Worm (Caenorhabditis elegans) whole organism, L4 larva: ENCODE data around the gene zipt-2.2.
"Not testable (repeated sequence)": the region's sequence is repeated elsewhere in the genome, so short reads cannot be mapped to it uniquely, and the experiment has no call there.

ENCODE experiments used
- D1046.2 ChIP-seq: fragments of 200-800 bp; sonication (Bioruptor generic); IDR thresholded peaks from 2 replicates; pipeline ENCODE4 v1.3.6; 2022; ENCODE audit warnings: missing genetic modification characterization, missing compliant biosample characterization
- T26A8.4 ChIP-seq: fragments of 200-800 bp; sonication (Bioruptor generic); IDR thresholded peaks from 2 replicates; pipeline ENCODE4 v1.3.6; 2022; ENCODE audit warnings: missing genetic modification characterization, missing compliant biosample characterization
- Y48G9A.11 ChIP-seq: fragments of 200-800 bp; sonication (Bioruptor generic); IDR thresholded peaks from 2 replicates; pipeline ENCODE4 v1.3.6; 2022; ENCODE audit warnings: missing genetic modification reagents, missing genetic modification characterization, missing compliant biosample characterization
- ZK337.2 ChIP-seq: fragments of 200-800 bp; sonication (Bioruptor generic); IDR thresholded peaks from 2 replicates; pipeline ENCODE4 v1.3.6; 2022; ENCODE audit warnings: missing genetic modification reagents, missing genetic modification characterization, missing compliant biosample characterization
- arid-1 ChIP-seq: fragments of 200-800 bp; sonication (Bioruptor generic); conservative IDR thresholded peaks from 2 replicates; pipeline ENCODE4 v1.3.6; 2022; ENCODE audit warnings: missing genetic modification reagents, missing genetic modification characterization, missing compliant biosample characterization
- ceh-20 ChIP-seq: fragments of 200-800 bp; sonication (Bioruptor generic); IDR thresholded peaks from 2 replicates; pipeline ENCODE4 v1.3.6; 2022; ENCODE audit warnings: missing genetic modification reagents, missing genetic modification characterization, missing compliant biosample characterization
- ceh-28 ChIP-seq: fragments of 150-350 bp; optimal IDR thresholded peaks from 2 replicates; lab custom pipeline; 2014; ENCODE audit warnings: missing biosample characterization, missing genetic modification reagents, missing genetic modification characterization
- ctbp-1 ChIP-seq: fragments of 200-800 bp; sonication (Bioruptor generic); IDR thresholded peaks from 2 replicates; pipeline ENCODE4 v1.3.6; 2022; ENCODE audit warnings: missing genetic modification reagents, missing genetic modification characterization, missing compliant biosample characterization
- daf-8 ChIP-seq: fragments of 200-800 bp; sonication (Bioruptor generic); IDR thresholded peaks from 2 replicates; pipeline ENCODE4 v1.3.6; 2022; ENCODE audit warnings: missing genetic modification characterization, missing compliant biosample characterization
- dmd-6 ChIP-seq: fragments of 200-800 bp; sonication (Bioruptor generic); IDR thresholded peaks from 2 replicates; pipeline ENCODE4 v1.3.6; 2022; ENCODE audit warnings: missing genetic modification reagents, missing genetic modification characterization, missing compliant biosample characterization
- dmd-8 ChIP-seq: fragments of 200-800 bp; sonication (Bioruptor generic); IDR thresholded peaks from 2 replicates; pipeline ENCODE4 v1.3.6; 2022; ENCODE audit warnings: missing genetic modification characterization, missing compliant biosample characterization
- dmd-9 ChIP-seq: fragments of 200-800 bp; sonication (Bioruptor generic); IDR thresholded peaks from 2 replicates; pipeline ENCODE4 v1.3.6; 2022; ENCODE audit warnings: missing genetic modification reagents, missing genetic modification characterization, missing compliant biosample characterization
- dpl-1 ChIP-seq: fragments of 150-350 bp; optimal IDR thresholded peaks from 2 replicates; lab custom pipeline; 2014; ENCODE audit warnings: missing biosample characterization, missing genetic modification reagents, missing genetic modification characterization
- egl-43 ChIP-seq: fragments of 200-800 bp; sonication (Bioruptor generic); IDR thresholded peaks from 2 replicates; pipeline ENCODE4 v1.3.6; 2022; ENCODE audit warnings: missing genetic modification reagents, missing genetic modification characterization, missing compliant biosample characterization
- hlh-11 ChIP-seq: fragments of 200-800 bp; sonication (Bioruptor generic); optimal IDR thresholded peaks from 2 replicates; lab custom pipeline; 2018; ENCODE audit warnings: mild to moderate bottlenecking, missing genetic modification characterization, missing compliant biosample characterization
- hmg-1.1 ChIP-seq: fragments of 200-800 bp; sonication (Bioruptor generic); IDR thresholded peaks from 2 replicates; pipeline ENCODE4 v1.3.6; 2022; ENCODE audit warnings: missing genetic modification reagents, missing genetic modification characterization, missing compliant biosample characterization
- jun-1 ChIP-seq: fragments of 150-350 bp; optimal IDR thresholded peaks from 2 replicates; lab custom pipeline; 2014; ENCODE audit warnings: missing biosample characterization, missing genetic modification reagents, missing genetic modification characterization
- lin-1 ChIP-seq: fragments of 200-800 bp; sonication (Bioruptor generic); IDR thresholded peaks from 2 replicates; pipeline ENCODE4 v1.3.6; 2022; ENCODE audit warnings: missing genetic modification reagents, missing genetic modification characterization, missing compliant biosample characterization
- lin-29 ChIP-seq: fragments of 200-800 bp; sonication (Bioruptor generic); IDR thresholded peaks from 2 replicates; pipeline ENCODE4 v1.3.6; 2022; ENCODE audit warnings: missing genetic modification reagents, missing genetic modification characterization, missing compliant biosample characterization
- lin-38 ChIP-seq: fragments of 200-800 bp; sonication (Bioruptor generic); IDR thresholded peaks from 2 replicates; pipeline ENCODE4 v1.3.6; 2022; ENCODE audit warnings: missing genetic modification reagents, missing genetic modification characterization, missing compliant biosample characterization
- lin-39 ChIP-seq: fragments of 150-350 bp; optimal IDR thresholded peaks from 2 replicates; lab custom pipeline; 2014; ENCODE audit warnings: missing biosample characterization, missing genetic modification reagents, missing genetic modification characterization
- lsy-2 ChIP-seq, 2 experiments: fragments of 150-350 bp in 1 of 2; sonication (generic microtip) in 1 of 2; optimal IDR thresholded peaks; 2 replicates each; lab custom pipeline; 2014 to 2017; ENCODE audit warnings: missing biosample characterization in 2 of 2, missing genetic modification characterization in 2 of 2
- madf-5 ChIP-seq, 2 experiments: fragments of 200-800 bp; sonication (Bioruptor generic); IDR thresholded peaks; 2 replicates each; pipeline ENCODE4 v1.3.6; 2022; ENCODE audit warnings: missing compliant biosample characterization in 2 of 2, missing genetic modification characterization in 2 of 2
- madf-9 ChIP-seq: fragments of 200-800 bp; sonication (Bioruptor generic); conservative IDR thresholded peaks from 2 replicates; pipeline ENCODE4 v1.3.6; 2022; ENCODE audit warnings: missing genetic modification reagents, missing genetic modification characterization, missing compliant biosample characterization
- mdt-29 ChIP-seq: fragments of 200-800 bp; sonication (Bioruptor generic); IDR thresholded peaks from 2 replicates; pipeline ENCODE4 v1.3.6; 2022; ENCODE audit warnings: missing genetic modification reagents, missing genetic modification characterization, missing compliant biosample characterization
- mep-1 ChIP-seq: fragments of 150-350 bp; sonication (generic microtip); optimal IDR thresholded peaks from 3 replicates; lab custom pipeline; 2014; ENCODE audit warnings: missing biosample characterization, missing genetic modification characterization
- mes-2 ChIP-seq: sonication (generic microtip); optimal IDR thresholded peaks from 2 replicates; lab custom pipeline; 2016; ENCODE audit warnings: missing genotype, mild to moderate bottlenecking, missing genetic modification characterization, missing compliant biosample characterization; ENCODE audit not compliant: poor library complexity, severe bottlenecking
- mxl-2 ChIP-seq: fragments of 200-800 bp; sonication (Bioruptor generic); conservative IDR thresholded peaks from 2 replicates; pipeline ENCODE4 v1.3.6; 2022; ENCODE audit warnings: missing genetic modification reagents, missing genetic modification characterization, missing compliant biosample characterization
- nhr-10 ChIP-seq: fragments of 150-350 bp; optimal IDR thresholded peaks from 2 replicates; lab custom pipeline; 2014; ENCODE audit warnings: missing biosample characterization, missing genetic modification characterization
- nhr-102 ChIP-seq: sonication (generic microtip); optimal IDR thresholded peaks from 2 replicates; lab custom pipeline; 2016; ENCODE audit warnings: mild to moderate bottlenecking, missing genetic modification characterization, moderate library complexity, missing compliant biosample characterization
- nhr-41 ChIP-seq: fragments of 200-800 bp; sonication (Bioruptor generic); IDR thresholded peaks from 2 replicates; pipeline ENCODE4 v1.3.6; 2022; ENCODE audit warnings: missing genetic modification reagents, missing genetic modification characterization, missing compliant biosample characterization
- nhr-42 ChIP-seq: fragments of 200-800 bp; sonication (Bioruptor generic); IDR thresholded peaks from 2 replicates; pipeline ENCODE4 v1.3.6; 2022; ENCODE audit warnings: missing genetic modification characterization, missing compliant biosample characterization
- nhr-6 ChIP-seq: fragments of 150-350 bp; optimal IDR thresholded peaks from 2 replicates; lab custom pipeline; 2014; ENCODE audit warnings: missing biosample characterization, missing genetic modification characterization
- pha-4 ChIP-seq, 2 experiments: fragments of 150-350 bp in 1 of 2; fragments of 200-800 bp in 1 of 2; sonication (Bioruptor generic) in 1 of 2; IDR thresholded peaks in 1 of 2; optimal IDR thresholded peaks in 1 of 2; 2 replicates each; pipeline versions ENCODE4 v1.3.6 to Lab custom; 2014 to 2022; ENCODE audit warnings: missing genetic modification characterization in 2 of 2, missing genetic modification reagents in 2 of 2, missing biosample characterization in 1 of 2, missing compliant biosample characterization in 1 of 2
- php-3 ChIP-seq: fragments of 200-800 bp; sonication (Bioruptor generic); IDR thresholded peaks from 2 replicates; pipeline ENCODE4 v1.3.6; 2022; ENCODE audit warnings: missing genetic modification reagents, missing genetic modification characterization, missing compliant biosample characterization
- pqm-1 ChIP-seq: sonication (generic microtip); optimal IDR thresholded peaks from 2 replicates; lab custom pipeline; 2017; ENCODE audit warnings: missing biosample characterization, missing genetic modification characterization
- rbr-2 ChIP-seq: sonication (generic microtip); optimal IDR thresholded peaks from 2 replicates; lab custom pipeline; 2016; ENCODE audit warnings: missing genotype, missing genetic modification characterization, missing compliant biosample characterization
- saeg-2 ChIP-seq: fragments of 200-800 bp; sonication (Bioruptor generic); IDR thresholded peaks from 2 replicates; pipeline ENCODE4 v1.3.6; 2022; ENCODE audit warnings: missing genetic modification reagents, missing genetic modification characterization, missing compliant biosample characterization
- set-16 ChIP-seq: fragments of 200-800 bp; sonication (Bioruptor generic); IDR thresholded peaks from 2 replicates; pipeline ENCODE4 v1.3.6; 2022; ENCODE audit warnings: missing genetic modification reagents, missing genetic modification characterization, missing compliant biosample characterization
- snpc-4 ChIP-seq: fragments of 150-350 bp; optimal IDR thresholded peaks from 2 replicates; lab custom pipeline; 2014; ENCODE audit warnings: missing biosample characterization, missing genetic modification characterization
- tra-1 ChIP-seq: fragments of 200-800 bp; sonication (Bioruptor generic); IDR thresholded peaks from 2 replicates; pipeline ENCODE4 v1.3.6; 2022; ENCODE audit warnings: missing genetic modification reagents, missing genetic modification characterization, missing compliant biosample characterization
- vab-7 ChIP-seq: fragments of 200-800 bp; sonication (Bioruptor generic); IDR thresholded peaks from 2 replicates; pipeline ENCODE4 v1.3.6; 2022; ENCODE audit warnings: missing genetic modification reagents, missing genetic modification characterization, missing compliant biosample characterization
- zfp-3 ChIP-seq: fragments of 200-800 bp; sonication (Bioruptor generic); conservative IDR thresholded peaks from 2 replicates; pipeline ENCODE4 v1.3.6; 2022; ENCODE audit warnings: missing genetic modification reagents, missing genetic modification characterization, missing compliant biosample characterization

zipt-2.2 gene

DNA sequence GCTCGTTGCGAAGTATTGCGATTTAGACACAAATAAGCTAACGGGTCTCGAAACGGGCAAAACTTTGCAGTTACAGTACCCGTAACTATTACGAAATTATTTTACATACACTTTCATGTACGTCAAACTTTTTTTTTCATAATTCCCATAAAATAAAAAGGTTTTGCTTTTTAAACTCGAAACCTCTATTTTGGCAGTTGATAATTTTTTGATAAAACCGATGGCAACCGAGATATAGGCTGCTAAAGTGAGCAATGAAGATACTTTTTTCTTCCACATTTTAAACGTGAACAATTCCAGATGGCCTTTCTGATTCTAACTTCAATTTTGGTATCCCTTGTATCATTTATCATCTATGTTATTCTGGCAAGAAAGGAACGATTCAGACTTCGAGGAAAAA is 38.0 kb downstream of the zipt-2.2 start, which contains the start of gene cyp-25A6:
cyp-25A6 (plus strand) TSS at position 301 of the 400 bp plus-strand sequence.
- not testable (repeated sequence) for TF ChIP-seq ceh-28, snpc-4, nhr-102 (tag; lab: Kevin White, UChicago)

DNA sequence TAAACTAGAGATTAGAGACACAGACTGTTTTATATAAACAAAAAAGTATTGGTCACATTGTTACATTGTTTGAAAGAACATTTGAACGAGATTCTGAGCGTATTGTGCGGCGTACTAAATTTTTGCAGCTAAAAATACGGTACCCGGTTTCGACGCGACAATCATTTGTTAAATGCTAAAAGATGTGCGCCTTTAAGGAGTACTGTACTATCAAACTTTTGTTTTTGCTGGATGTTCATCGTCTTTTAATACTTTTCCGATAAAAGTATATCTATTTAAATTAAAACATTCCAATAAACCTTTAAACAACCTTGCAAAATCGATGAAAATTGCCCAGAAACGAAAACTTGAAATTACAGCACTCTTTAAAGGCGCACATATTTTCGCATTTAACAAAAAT is 38.4 kb downstream of the zipt-2.2 start, which contains the start of gene K06B9.6:
K06B9.6 (minus strand) TSS at position 101 of the 400 bp plus-strand sequence.
- not testable (repeated sequence) for TF ChIP-seq pqm-1, nhr-6, jun-1 (tag; lab: Kevin White, UChicago)
- TF ChIP-seq, all 104 proteins: peak for 0; not testable (repeated sequence) for 104

DNA sequence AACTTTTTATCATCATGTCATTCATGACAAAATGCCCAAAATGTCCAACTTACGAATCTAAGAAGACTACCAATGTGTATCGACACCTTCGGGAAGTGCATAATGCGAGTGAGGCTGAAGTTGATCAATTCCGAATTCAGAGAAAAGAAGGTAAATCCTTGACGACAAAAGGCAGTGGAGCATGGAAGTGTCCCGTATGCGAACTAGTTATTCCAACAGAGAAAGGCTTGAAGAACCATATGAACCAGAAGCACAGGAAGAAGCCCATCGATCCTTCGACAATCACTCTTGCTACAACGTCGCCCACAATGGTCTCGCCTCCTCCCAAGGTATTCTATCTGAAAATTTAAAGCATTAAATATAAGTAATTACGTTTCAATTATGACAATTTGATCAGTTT is 49.1 kb downstream of the zipt-2.2 start, which contains the start of gene K08D10.11:
K08D10.11 (minus strand) TSS at position 101 of the 400 bp plus-strand sequence.
- TF ChIP-seq lin-39; mep-1 (tag; lab: Kevin White, UChicago); nhr-10: not testable (repeated sequence)

DNA sequence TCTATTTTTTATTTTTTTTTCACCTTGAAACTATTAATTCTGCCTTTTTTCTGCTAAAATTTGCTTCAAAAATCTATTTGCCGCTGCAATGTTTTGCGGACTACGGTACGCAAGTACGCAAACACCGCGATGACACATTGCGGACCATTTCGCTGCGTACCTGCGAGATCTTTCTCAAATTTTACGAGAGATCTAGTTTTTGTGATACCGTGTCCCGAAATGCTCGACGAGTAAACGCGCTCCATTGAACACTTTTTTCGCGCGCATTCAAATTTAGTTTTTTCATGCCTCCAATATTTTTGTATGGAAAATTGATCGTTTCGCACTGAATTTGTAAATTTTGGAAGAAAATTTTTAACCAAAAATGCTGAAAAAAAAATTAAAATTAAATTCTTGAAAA is 50.4 kb downstream of the zipt-2.2 start:
- TF ChIP-seq hmg-1.1 (peak; percentile 98), D1046.2 (GFP tag; lab: Robert Waterston, UW) (peak; percentile 96), saeg-2 (GFP tag; lab: Robert Waterston, UW) (peak; percentile 88), dmd-9 (GFP tag; lab: Robert Waterston, UW) (peak; percentile 95), ceh-20 (peak; percentile 98), tra-1 (GFP tag; lab: Robert Waterston, UW) (peak; percentile 95), mes-2 (tag; lab: Kevin White, UChicago) (peak; percentile 53), hlh-11 (tag; lab: Kevin White, UChicago) (peak; percentile 3), mxl-2 (GFP tag; lab: Robert Waterston, UW) (0 out of 2 replicates have a peak, but pooled peaks have one; percentile 14), dpl-1 (GFP tag; lab: Kevin White, UChicago) (peak; percentile 33), lin-29 (GFP tag; lab: Robert Waterston, UW) (peak; percentile 98), madf-9 (GFP tag; lab: Robert Waterston, UW) (peak; percentile 83), rbr-2 (peak; percentile 32), egl-43 (GFP tag; lab: Robert Waterston, UW) (peak; percentile 95), daf-8 (GFP tag; lab: Robert Waterston, UW) (peak; percentile 82; the same call in 1 of the 2 replicates), lin-1 (GFP tag; lab: Robert Waterston, UW) (0 out of 2 replicates have a peak, but pooled peaks have one; percentile 43), zfp-3 (peak; percentile 93), ctbp-1 (GFP tag; lab: Robert Waterston, UW) (peak; percentile 92), arid-1 (GFP tag; lab: Robert Waterston, UW) (peak; percentile 84), set-16 (GFP tag; lab: Robert Waterston, UW) (peak; percentile 51; the same call in 1 of the 2 replicates), Y48G9A.11 (GFP tag; lab: Robert Waterston, UW) (peak; percentile 70), madf-5 (GFP tag; IDR thresholded peaks at IDR 0.05; lab: Robert Waterston, UW) (peak in 1 of 2 experiments; percentile 88; a peak in 2 of 4 replicates), dmd-8 (0 out of 2 replicates have a peak, but pooled peaks have one; percentile 12), vab-7 (GFP tag; lab: Robert Waterston, UW) (peak; percentile 81), php-3 (GFP tag; lab: Robert Waterston, UW) (peak; percentile 92), nhr-42 (peak; percentile 97), nhr-41 (GFP tag; lab: Robert Waterston, UW) (0 out of 2 replicates have a peak, but pooled peaks have one; percentile 30), mdt-29 (GFP tag; lab: Robert Waterston, UW) (peak; percentile 83), dmd-6 (GFP tag; lab: Robert Waterston, UW) (peak; percentile 95), lin-38 (GFP tag; lab: Robert Waterston, UW) (peak; percentile 100), lsy-2 (tag; optimal IDR thresholded peaks at IDR 0.05; lab: Kevin White, UChicago) (peak; percentile 28 to 77), ZK337.2 (GFP tag; lab: Robert Waterston, UW) (peak; percentile 82), pha-4 (GFP tag; IDR thresholded peaks at IDR 0.05; lab: Robert Waterston, UW) (peak; percentile 85), T26A8.4 (GFP tag; lab: Robert Waterston, UW) (peak; percentile 96)
- TF ChIP-seq pha-4 (tag; optimal IDR thresholded peaks at IDR 0.05; lab: Kevin White, UChicago), result not testable (repeated sequence)
